Worm (Caenorhabditis elegans) whole organism, L1 larva: Measurements from ENCODE around the gene cdh-10.
A peak's percentile ranks its signal among the peaks of the same experiment; 100 is the strongest.

Experiments used
- F16B12.6 ChIP-seq: fragments of 150-350 bp; optimal IDR thresholded peaks from 2 replicates; lab custom pipeline; 2014; ENCODE audit warnings: missing biosample characterization, missing genetic modification characterization
- fkh-10 ChIP-seq: sonication (generic microtip); optimal IDR thresholded peaks from 2 replicates; lab custom pipeline; 2017; ENCODE audit warnings: missing biosample characterization, missing genetic modification reagents, missing genetic modification characterization
- nhr-90 ChIP-seq: sonication (generic microtip); optimal IDR thresholded peaks from 2 replicates; lab custom pipeline; 2016; ENCODE audit warnings: mild to moderate bottlenecking, missing genetic modification characterization, missing compliant biosample characterization; ENCODE audit not compliant: poor library complexity
- pqm-1 ChIP-seq: sonication (generic microtip); optimal IDR thresholded peaks from 3 replicates; lab custom pipeline; 2017; ENCODE audit warnings: missing biosample characterization, missing genetic modification characterization
- rnt-1 ChIP-seq: sonication (generic microtip); optimal IDR thresholded peaks from 2 replicates; lab custom pipeline; 2016; ENCODE audit warnings: mild to moderate bottlenecking, missing genetic modification characterization, moderate library complexity, missing compliant biosample characterization
- unc-130 ChIP-seq: fragments of 150-350 bp; optimal IDR thresholded peaks from 2 replicates; lab custom pipeline; 2017; ENCODE audit warnings: missing biosample characterization, missing genetic modification characterization, inconsistent platforms

The cdh-10 gene

ce11 chrIV:2387970-2388705, 75.0 kb downstream of the cdh-10 start, which contains the start of gene sec-61.B (continued):
- TF ChIP-seq unc-130 (tag; lab: Kevin White, UChicago) (no peak), fkh-10 (GFP tag; lab: Kevin White, UChicago) (no peak), F16B12.6 (tag; lab: Kevin White, UChicago) (no peak), nhr-90 (tag; lab: Kevin White, UChicago) (peak; percentile 43), rnt-1 (tag; lab: Kevin White, UChicago) (no peak), pqm-1 (no peak)
